Worm (Caenorhabditis elegans) whole organism, L1 larva: ENCODE results near the gene sup-35.

Source experiments
- aly-2 ChIP-seq: fragments of 150-350 bp; optimal IDR thresholded peaks from 2 replicates; lab custom pipeline; 2014; ENCODE audit warnings: missing biosample characterization, missing genetic modification characterization
- lin-39 ChIP-seq: fragments of 150-350 bp; optimal IDR thresholded peaks from 2 replicates; lab custom pipeline; 2014; ENCODE audit warnings: missing biosample characterization, missing genetic modification reagents, missing genetic modification characterization
- nhr-20 ChIP-seq: sonication (generic microtip); optimal IDR thresholded peaks from 2 replicates; lab custom pipeline; 2016; ENCODE audit warnings: mild to moderate bottlenecking, missing genetic modification characterization, missing compliant biosample characterization
- nhr-90 ChIP-seq: sonication (generic microtip); optimal IDR thresholded peaks from 2 replicates; lab custom pipeline; 2016; ENCODE audit warnings: mild to moderate bottlenecking, missing genetic modification characterization, missing compliant biosample characterization; ENCODE audit not compliant: poor library complexity
- unc-62 ChIP-seq: fragments of 150-350 bp; optimal IDR thresholded peaks from 2 replicates; lab custom pipeline; 2014; ENCODE audit warnings: missing biosample characterization, missing genetic modification reagents, missing genetic modification characterization
- zag-1 ChIP-seq: fragments of 150-350 bp; optimal IDR thresholded peaks from 2 replicates; lab custom pipeline; 2014; ENCODE audit warnings: missing biosample characterization, missing genetic modification characterization

DNA sequence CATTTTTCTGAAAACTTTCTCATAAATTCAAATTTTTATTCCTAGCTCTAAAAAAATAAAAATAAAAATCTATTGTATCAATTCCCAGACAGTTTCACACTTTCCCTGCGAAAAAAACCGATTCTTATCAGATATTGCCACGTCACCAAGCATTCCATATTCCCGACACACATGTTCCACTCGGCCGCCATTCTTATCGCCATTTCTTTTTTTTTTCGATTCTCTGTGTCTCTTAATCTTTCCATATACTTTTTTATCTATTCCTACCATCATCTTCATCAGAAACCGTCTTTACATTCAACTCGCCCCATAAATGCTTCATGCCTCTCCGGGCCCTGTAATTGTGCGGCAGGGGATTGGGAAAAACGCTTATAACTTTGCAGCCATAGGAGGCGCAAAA lies 31.6 kb downstream of the sup-35 start:
- TF ChIP-seq nhr-90 (tag; lab: Kevin White, UChicago) (no peak), zag-1 (tag; lab: Kevin White, UChicago) (no peak), unc-62 (GFP tag; lab: Kevin White, UChicago) (no peak), lin-39 (tag; lab: Kevin White, UChicago) (no peak), nhr-20 (tag; lab: Kevin White, UChicago) (no peak), aly-2 (no peak)
